Worm (Caenorhabditis elegans) whole organism, late embryonic: ENCODE data around the gene F56D6.13.

Experiments
- ceh-9 ChIP-seq: sonication (generic microtip); optimal IDR thresholded peaks from 2 replicates; lab custom pipeline; 2016; ENCODE audit warnings: mild to moderate bottlenecking, missing genetic modification characterization, inconsistent platforms, missing compliant biosample characterization
- unc-86 ChIP-seq: sonication (generic microtip); optimal IDR thresholded peaks from 2 replicates; lab custom pipeline; 2016; ENCODE audit warnings: missing genetic modification characterization, missing compliant biosample characterization

DNA sequence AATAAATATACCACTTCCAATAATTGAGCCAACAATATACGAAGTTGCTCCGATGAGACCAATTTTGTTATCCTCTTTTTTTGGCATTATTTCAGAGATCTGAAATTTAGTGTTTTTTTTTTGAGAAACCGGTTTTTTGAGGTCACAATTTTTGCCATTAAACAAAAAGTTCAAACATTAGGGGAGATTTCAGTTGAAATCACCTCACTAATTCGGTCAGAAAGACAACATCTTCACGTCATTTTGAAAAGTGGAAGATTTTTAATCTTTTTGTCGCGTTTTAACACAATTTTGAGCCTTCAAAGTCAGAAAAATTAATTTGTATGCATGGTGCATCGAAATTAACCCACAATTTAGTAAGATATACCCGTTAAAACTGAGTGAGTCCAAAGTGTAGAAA is 44.3 kb upstream of the F56D6.13 start, which contains the start of gene aat-8:
- TF ChIP-seq unc-86 (tag; lab: Kevin White, UChicago): no peak
- no peak for TF ChIP-seq ceh-9
